Fruit fly (Drosophila melanogaster) S2 (cell line): ENCODE measurements around the gene yip7.

ENCODE experiments used
- CG8478 ChIP-seq: fragments of >200 bp; optimal IDR thresholded peaks from 2 replicates; lab custom pipeline; 2018
- CTCF ChIP-seq, 2 experiments: fragments of >200 bp; optimal IDR thresholded peaks; 2 replicates each; lab custom pipeline; 2018

yip7 gene

DNA sequence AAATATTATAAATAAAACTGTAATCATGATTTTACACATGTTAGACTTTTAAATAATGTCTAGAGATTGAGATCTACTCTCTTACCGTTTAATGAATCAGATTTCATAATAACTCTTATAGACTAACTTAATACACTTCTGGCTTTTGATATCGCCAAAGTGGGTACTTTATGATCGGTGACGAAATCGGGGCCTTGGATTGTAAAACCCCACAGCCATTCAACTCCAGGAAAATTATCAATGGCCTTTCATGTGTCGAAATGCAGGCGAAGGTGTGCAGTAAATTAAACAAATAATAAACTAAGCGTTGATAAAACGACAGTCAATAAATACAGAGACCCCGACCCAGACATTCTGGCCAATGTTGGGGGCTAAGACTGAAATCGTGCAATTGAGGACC, 1.1 kb downstream of the yip7 start:
- TF ChIP-seq CG8478 (lab: Kevin White, UChicago) (no peak), CTCF (optimal IDR thresholded peaks at IDR 0.05; lab: Kevin White, UChicago) (no peak)

DNA sequence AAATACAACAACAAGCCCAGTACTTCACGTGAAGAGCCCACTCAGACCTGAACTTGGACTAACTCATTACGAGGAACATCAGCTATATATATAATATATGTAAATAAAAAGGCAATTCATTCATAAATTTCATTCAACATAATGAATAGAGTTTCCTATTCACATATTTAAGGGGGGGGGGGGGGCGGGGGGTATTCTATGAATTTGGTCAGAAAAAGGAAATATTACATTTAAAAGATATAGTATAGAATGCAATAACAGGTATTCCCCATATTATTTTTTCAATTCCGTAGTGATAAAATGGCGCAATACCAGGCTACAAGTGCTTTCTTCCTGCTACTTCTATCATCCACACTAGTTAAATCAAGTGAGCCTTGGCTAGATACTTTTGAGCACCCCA, 1.8 kb downstream of the yip7 start, which contains the start of gene CG6462:
Gene CG6462 (plus strand): TSS at position 301 of the 400 bp plus-strand sequence.
- TF ChIP-seq CG8478 (lab: Kevin White, UChicago) (no peak), CTCF (optimal IDR thresholded peaks at IDR 0.05; lab: Kevin White, UChicago) (no peak)

DNA sequence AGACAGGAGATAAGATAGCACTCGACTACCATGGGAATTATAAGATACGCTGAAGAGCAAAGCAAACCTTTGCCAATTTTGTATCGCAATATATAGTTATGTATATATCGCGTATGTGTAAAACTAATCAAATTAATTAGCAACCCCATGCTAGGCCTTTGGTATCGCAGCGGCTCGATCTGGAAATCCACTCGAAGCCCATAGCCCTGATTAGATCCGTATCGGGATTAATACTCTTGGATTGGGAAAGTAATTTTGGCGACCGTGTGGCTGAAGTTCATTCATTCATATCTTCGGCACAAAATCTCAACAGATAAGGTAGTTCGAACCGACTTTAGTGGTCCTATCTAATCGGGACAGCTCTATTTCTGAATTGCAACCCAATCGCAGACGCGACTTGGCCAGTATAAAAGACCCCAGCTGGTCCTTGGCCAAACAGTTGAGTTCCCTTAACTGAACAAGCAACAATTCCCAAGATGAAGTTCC, 3.7 kb downstream of the yip7 start, which contains the start of gene Jon65Aiv:
Gene Jon65Aiv (plus strand): TSS at position 436 of the 486 bp plus-strand sequence.
- TF ChIP-seq CG8478 (lab: Kevin White, UChicago): no peak
- no peak for TF ChIP-seq CTCF (optimal IDR thresholded peaks at IDR 0.05; lab: Kevin White, UChicago)

DNA sequence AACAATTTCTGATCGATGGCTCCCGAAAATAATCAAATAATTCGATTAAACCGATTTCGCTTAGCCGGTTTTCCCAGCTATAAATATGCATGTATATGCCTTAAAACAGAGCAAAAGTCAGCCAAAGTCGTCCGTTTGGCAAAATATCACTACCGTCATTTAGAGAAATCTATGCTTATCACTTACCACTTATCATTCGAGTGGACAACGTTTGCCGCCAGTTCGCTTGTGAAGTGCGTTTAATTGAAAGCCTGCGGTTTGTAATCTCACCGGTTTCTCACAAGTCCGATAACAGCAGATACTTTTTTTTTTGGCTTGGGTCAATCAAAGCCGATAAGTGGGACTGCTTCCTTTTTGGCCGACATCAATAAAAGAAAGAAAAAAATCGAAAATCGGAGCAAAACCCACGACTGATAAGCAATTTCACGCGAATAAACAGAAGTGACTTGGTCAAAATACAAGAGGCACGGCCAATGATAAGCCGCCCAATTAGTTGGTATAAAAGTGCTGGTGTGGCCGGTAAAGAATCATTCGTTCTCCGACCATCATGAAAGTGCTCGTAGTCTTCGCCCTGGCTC, 15.3 kb downstream of the yip7 start, which contains the start of gene Jon65Aiii:
Gene Jon65Aiii (plus strand): TSS at position 528 of the 578 bp plus-strand sequence.
- TF ChIP-seq CTCF (optimal IDR thresholded peaks at IDR 0.05; lab: Kevin White, UChicago) (no peak), CG8478 (lab: Kevin White, UChicago) (no peak)

DNA sequence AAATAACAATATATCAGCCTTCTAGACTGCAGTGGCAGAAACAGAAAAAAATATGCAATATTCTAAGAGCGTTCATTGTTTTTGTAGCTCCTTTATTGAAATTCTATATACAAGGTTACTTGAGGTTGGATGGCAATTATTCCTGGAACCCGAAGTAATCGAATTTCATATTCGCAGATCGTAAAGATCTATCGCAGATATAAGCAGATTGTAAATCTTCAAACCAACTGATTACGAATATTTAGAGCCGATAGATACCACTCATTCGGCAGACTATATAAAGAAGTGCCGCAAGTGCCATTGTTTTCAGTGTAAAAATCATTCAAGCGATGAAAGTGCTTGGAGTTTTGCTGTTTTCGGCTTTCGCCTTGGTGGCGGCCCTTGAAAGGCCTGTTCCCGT, 17.0 kb downstream of the yip7 start, which contains the start of gene Jon65Aii:
Gene Jon65Aii (plus strand): TSS at position 301 of the 400 bp plus-strand sequence.
- TF ChIP-seq CG8478 (lab: Kevin White, UChicago) (no peak), CTCF (optimal IDR thresholded peaks at IDR 0.05; lab: Kevin White, UChicago) (no peak)

DNA sequence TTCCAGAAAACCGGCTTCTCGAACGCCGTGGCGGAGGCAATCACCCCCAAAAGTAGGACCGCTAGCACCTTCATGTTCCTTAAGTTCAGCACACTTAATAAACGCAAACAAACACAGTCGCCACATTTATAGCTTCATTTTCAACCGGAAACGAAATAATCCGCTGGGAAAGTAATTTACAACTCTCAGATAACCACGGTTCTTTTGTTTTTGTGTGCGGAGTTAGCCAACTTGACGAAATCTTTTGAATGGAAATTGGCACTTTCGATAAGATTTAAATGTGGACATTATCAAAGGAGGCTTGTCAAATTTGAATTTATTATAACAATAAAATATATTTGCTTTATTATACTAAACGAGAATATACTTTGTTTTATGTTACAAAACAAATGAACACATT, 19.3 kb downstream of the yip7 start, which contains the start of gene Jon65Ai:
Gene Jon65Ai (minus strand): TSS at position 101 of the 400 bp plus-strand sequence.
- TF ChIP-seq CG8478 (lab: Kevin White, UChicago): no peak
- TF ChIP-seq CTCF (optimal IDR thresholded peaks at IDR 0.05; lab: Kevin White, UChicago): no peak

DNA sequence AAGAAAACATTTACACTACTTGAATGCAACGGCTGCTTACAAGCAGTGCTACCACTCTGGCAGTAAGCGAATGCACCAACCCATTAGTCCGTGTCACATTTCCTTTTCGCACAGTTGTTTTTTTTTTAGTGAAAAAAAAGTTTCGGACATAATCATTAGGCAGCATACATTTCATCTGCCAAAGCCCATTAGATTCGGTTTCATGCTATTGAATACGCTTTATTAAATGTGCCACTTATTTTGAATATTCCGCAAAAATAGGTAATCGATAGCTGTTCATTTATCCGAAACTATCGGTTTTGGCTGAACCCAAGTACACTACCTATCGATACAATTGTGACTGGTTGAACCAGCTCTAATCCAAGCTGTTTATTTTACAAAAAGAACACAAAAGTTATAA, 19.8 kb downstream of the yip7 start, which contains the start of gene tant:
Gene tant (plus strand): TSS at position 334 of the 400 bp plus-strand sequence.
- TF ChIP-seq CG8478 (lab: Kevin White, UChicago): no peak
- TF ChIP-seq CTCF (optimal IDR thresholded peaks at IDR 0.05; lab: Kevin White, UChicago): peak; percentile 52 to 62

DNA sequence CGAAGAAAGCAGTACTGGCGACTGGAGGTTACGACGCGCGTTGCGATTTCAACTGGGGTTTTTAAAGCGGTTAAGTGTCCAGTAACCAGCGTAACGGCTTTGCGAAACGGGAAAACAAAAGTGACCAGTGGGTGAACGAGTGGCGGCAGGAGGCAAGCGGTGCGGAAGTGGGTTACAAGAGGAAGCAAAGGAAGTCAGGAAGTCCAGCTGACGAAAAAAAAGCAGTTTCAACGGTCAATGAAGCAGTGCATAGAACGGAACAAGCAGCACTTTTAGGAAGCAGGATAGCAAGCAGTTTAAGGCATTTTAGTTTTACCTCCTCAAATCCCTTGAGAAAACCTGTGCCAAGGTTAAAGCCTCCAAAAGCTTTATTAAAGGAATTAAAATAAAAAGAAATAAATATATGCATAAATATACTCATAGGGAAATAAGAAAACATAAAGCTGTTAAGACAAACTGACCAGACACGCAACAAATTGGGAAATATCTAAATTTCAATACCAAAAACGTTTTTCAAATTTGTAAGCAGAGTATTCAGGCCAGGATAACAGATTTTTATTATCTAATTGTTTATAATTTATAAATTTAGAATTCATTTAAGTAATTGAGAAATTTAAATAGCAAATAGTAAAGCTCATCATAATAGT, 24.2 kb downstream of the yip7 start, which contains the start of gene CG6592:
Gene CG6592 (plus strand): TSS at position 597 of the 647 bp plus-strand sequence.
- TF ChIP-seq CTCF (optimal IDR thresholded peaks at IDR 0.05; lab: Kevin White, UChicago): peak; percentile 61 to 65
- no peak for TF ChIP-seq CG8478 (lab: Kevin White, UChicago)

DNA sequence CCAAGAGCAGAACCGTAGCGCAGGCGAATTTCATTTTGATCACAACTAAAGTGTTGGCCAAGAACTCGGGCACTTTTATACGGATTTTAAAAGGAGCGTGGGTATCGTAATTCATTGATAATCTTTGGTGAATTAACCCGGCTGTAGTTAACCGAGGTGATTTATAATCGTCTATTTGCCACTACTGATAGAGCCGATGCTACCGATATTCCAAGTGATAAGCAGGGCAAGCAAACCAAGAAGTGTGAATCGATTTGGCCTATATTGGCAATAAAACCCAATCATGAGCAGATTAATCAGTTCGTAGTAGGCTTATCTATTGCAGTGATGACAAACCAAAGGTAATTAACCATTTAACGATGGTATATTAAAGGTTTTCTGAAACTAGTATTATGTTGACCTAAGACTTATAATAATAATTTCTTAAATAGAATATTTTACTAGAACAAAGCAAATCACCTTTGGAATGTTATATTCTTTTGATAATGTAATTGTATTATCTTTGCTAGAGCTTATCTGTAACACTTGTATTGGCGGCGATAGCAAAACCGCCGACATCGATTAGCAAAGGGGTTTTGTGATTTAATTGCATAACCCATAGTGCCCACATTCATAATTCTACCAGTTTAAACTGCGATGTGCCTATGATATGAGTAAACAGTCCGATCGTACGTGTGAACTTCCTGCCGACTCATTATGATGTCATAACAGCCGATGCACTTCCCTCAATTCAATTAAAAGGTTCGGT, 28.0 kb downstream of the yip7 start, which contains the start of gene CG10472:
Gene CG10472 (minus strand): TSS at position 51 of the 748 bp plus-strand sequence.
- TF ChIP-seq CTCF (optimal IDR thresholded peaks at IDR 0.05; lab: Kevin White, UChicago) (no peak), CG8478 (lab: Kevin White, UChicago) (no peak)

DNA sequence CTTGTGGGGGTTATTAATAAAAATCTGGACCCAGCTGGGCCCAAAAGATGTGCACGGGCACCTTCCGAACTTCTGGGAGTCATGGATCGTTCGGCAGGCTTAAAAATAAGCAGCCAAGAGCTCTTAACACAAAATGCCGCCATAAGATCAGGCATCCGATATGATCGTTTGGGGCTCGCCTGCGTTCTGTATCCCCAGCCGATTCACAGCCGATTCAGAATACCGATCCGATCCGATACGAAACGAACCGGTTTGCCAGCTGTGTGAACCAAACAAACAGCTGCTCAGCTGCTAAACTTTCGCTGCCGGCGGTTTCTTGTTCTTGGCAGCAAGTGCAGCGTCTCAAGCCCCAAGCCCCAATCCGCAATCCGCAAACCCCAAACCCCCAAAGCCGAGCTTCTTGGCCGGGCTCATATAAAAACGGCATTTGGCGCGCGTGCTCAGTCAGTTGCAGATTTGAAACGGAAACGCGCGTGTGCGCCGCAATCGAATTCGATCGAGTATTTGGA, 30.9 kb downstream of the yip7 start, which contains the start of gene CG42269:
Gene CG42269 (plus strand): TSS at position 416 of the 509 bp plus-strand sequence.
- TF ChIP-seq CTCF (optimal IDR thresholded peaks at IDR 0.05; lab: Kevin White, UChicago) (no peak), CG8478 (lab: Kevin White, UChicago) (no peak)

DNA sequence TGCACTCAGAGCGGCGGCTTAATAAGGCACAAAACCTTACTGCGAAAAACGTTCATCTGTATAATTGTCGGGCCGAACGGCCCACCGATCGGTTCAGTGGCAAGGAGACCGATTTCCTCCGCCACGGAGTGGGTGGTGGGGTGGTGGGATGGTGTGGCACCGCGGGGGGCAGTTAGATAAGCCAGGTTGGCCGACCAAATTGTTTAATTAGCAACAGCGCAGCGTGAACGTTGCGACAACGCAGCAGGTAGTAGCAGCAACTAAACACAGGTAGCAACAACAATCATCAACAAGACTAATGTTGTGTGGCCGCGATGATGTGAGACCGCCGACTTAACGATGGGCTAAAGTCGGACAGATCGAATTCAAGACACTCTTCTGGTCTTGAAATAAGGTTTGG, 33.2 kb downstream of the yip7 start:
- no peak for TF ChIP-seq CTCF (optimal IDR thresholded peaks at IDR 0.05; lab: Kevin White, UChicago)
- no peak for TF ChIP-seq CG8478 (lab: Kevin White, UChicago)

DNA sequence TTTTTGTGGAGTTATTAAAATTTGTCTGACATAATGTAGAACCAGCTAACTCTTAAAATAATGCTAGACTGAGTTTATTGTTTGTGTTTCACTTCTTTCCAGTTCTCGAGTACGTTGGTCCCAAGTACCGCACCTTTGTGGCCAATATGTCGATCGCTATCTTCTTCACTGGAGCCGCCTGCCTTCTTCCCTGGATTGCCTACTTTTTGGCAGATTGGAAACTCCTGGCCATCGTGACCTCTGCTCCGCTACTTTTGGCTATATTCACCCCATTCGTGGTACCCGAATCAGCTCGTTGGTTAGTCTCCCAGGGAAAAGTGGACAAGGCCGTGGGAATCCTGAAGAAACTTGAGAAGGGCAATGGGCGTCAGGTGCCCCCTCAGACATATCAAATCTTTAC, 35.1 kb downstream of the yip7 start:
- no peak for TF ChIP-seq CTCF (optimal IDR thresholded peaks at IDR 0.05; lab: Kevin White, UChicago)
- TF ChIP-seq CG8478 (lab: Kevin White, UChicago): no peak

DNA sequence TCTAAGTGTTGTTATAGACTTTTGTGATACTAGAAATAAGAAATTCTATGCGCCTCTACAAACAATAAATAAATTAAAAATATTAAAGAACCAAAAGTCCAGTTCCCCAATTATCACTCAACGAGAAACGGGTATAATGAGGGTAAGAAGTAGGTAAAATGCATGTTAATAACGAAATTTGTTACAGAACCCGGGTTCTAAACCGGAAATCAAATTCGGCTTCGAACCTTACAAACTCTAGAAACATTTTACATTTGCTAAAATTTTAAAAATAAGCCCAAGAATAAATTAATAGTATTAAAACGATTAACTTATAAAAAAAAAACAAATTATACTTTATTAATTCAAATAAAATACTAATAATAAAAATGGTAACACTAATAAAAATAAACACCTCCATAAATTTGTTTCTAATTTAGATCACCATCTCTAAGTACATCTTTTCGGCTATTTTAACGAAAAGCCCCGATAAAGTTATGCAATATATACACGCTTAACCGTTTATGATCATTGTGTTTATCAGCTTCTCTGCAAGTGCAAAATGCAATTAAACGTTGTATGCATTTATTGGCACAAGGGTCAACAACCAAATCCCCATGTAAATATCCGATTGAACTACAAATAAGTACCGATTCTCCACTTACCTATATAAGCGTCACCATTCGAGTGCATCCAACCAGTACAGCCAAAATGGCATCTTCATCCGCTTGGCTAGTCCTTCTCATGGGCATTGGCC, 36.6 kb downstream of the yip7 start, which contains the start of gene CG6602:
Gene CG6602 (plus strand): TSS at position 686 of the 736 bp plus-strand sequence.
- TF ChIP-seq CTCF (optimal IDR thresholded peaks at IDR 0.05; lab: Kevin White, UChicago): peak in 1 of 2 experiments; percentile 54
- no peak for TF ChIP-seq CG8478 (lab: Kevin White, UChicago)
